Worm (Caenorhabditis elegans): ENCODE measurements around the gene C14A6.8.

DNA sequence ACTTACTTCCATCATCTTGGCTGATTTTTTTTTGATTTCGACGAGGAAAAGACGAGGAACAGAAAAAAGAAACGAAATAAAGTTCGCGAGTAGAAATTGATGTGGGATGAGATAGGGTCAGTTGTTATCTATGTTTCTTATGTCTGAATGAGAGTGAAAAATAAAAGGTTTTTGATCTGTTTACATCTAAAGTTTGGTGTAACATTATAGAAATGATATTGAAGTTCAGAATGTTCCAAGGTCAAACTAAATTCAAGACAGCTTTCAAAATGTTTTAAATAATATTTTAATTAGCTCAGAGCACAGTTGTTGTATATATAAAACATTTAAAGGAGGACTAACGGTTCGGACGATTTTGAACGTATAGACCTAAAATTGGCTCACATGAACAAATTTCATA, 37.6 kb upstream of the C14A6.8 start, which contains the start of gene F16H6.7:
- TF ChIP-seq hmbx-1 (tag; optimal IDR thresholded peaks at IDR 0.05), result no peak
- TF ChIP-seq aly-1 (tag; optimal IDR thresholded peaks at IDR 0.05), result no peak
- no peak for TF ChIP-seq tbx-11 (GFP tag; IDR thresholded peaks at IDR 0.05)
- no peak for TF ChIP-seq ama-1 (optimal IDR thresholded peaks at IDR 0.05)
- no peak for TF ChIP-seq pes-1 (GFP tag; IDR thresholded peaks at IDR 0.05)
- TF ChIP-seq ets-7 (tag; optimal IDR thresholded peaks at IDR 0.05), result no peak
- TF ChIP-seq flt-1 (GFP tag; IDR thresholded peaks at IDR 0.05), result no peak
- no peak for TF ChIP-seq B0310.2 (tag; optimal IDR thresholded peaks at IDR 0.05)
- no peak for TF ChIP-seq ceh-36 (tag; optimal IDR thresholded peaks at IDR 0.05)
- TF ChIP-seq sea-1 (GFP tag; conservative IDR thresholded peaks at IDR 0.05), result no peak
